Worm (Caenorhabditis elegans) whole organism, L1 larva: ENCODE data around the gene tba-4.

Experiments
- ama-1 ChIP-seq: fragments of 150-350 bp; optimal IDR thresholded peaks from 2 replicates; lab custom pipeline; 2014
- fos-1 ChIP-seq: fragments of 150-350 bp; optimal IDR thresholded peaks from 2 replicates; lab custom pipeline; 2014; ENCODE audit warnings: missing biosample characterization, missing genetic modification characterization
- lin-13 ChIP-seq: fragments of 150-350 bp; optimal IDR thresholded peaks from 2 replicates; lab custom pipeline; 2014; ENCODE audit warnings: missing biosample characterization, missing genetic modification reagents, missing genetic modification characterization
- nhr-12 ChIP-seq: sonication (generic microtip); optimal IDR thresholded peaks from 2 replicates; lab custom pipeline; 2017; ENCODE audit warnings: missing biosample characterization, missing genetic modification characterization
- nhr-77 ChIP-seq: fragments of 150-350 bp; optimal IDR thresholded peaks from 2 replicates; lab custom pipeline; 2014; ENCODE audit warnings: missing biosample characterization, missing genetic modification characterization

DNA sequence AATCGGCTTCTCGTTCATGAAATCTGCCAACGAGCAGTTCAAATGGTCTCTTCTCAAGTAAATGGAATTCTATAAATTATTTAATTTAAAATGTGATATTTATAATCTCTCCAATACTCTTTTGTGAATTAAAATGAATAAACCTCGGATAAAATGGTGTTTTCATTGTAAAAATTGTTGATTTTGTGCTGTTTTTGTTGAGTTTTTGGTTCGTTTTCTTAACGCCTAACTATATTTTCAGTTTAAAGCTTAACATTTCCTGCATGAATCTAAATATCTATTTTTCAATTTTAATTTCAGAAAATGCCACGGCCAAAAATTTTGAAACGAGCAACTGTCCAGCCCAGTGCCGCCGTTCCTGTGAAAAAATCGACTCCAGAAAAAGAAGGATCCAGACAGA lies 44.9 kb upstream of the tba-4 start, which contains the start of gene orc-2:
- TF ChIP-seq ama-1 (lab: Kevin White, UChicago) (no peak), lin-13 (GFP tag; lab: Kevin White, UChicago) (no peak), nhr-12 (tag; lab: Kevin White, UChicago) (no peak), fos-1 (tag; lab: Kevin White, UChicago) (no peak), nhr-77 (tag; lab: Kevin White, UChicago) (no peak)
